Fruit fly (Drosophila melanogaster) whole organism, adult: ENCODE measurements around the gene CG18231.

Experiments used
- CG1620 ChIP-seq: fragments of 200-800 bp; sonication (Bioruptor generic); optimal IDR thresholded peaks from 2 replicates; lab custom pipeline; 2016; ENCODE audit warnings: missing biosample characterization, missing genetic modification characterization
- CG5204 ChIP-seq: fragments of 200-800 bp; sonication (Bioruptor generic); optimal IDR thresholded peaks from 2 replicates; lab custom pipeline; 2016; ENCODE audit warnings: missing biosample characterization, missing genetic modification characterization
- CG7101 ChIP-seq: fragments of 200-800 bp; sonication (Bioruptor generic); optimal IDR thresholded peaks from 2 replicates; lab custom pipeline; 2018; ENCODE audit warnings: missing biosample characterization, mild to moderate bottlenecking, missing genetic modification characterization, moderate library complexity
- Clk ChIP-seq: fragments of 200-800 bp; sonication (Bioruptor generic); optimal IDR thresholded peaks from 2 replicates; lab custom pipeline; 2017; ENCODE audit warnings: missing biosample characterization, missing genetic modification characterization
- Crg-1 ChIP-seq: fragments of 200-800 bp; sonication (Bioruptor generic); optimal IDR thresholded peaks from 2 replicates; lab custom pipeline; 2016; ENCODE audit warnings: missing biosample characterization, missing genetic modification characterization
- Hr96 ChIP-seq: fragments of 200-800 bp; sonication (Bioruptor generic); optimal IDR thresholded peaks from 2 replicates; lab custom pipeline; 2016; ENCODE audit warnings: missing biosample characterization, missing genetic modification characterization
- Mnt ChIP-seq: fragments of 200-800 bp; sonication (Bioruptor generic); optimal IDR thresholded peaks from 2 replicates; lab custom pipeline; 2016; ENCODE audit warnings: missing biosample characterization, mild to moderate bottlenecking, missing genetic modification characterization
- bab1 ChIP-seq: fragments of 200-800 bp; sonication (Bioruptor generic); optimal IDR thresholded peaks from 3 replicates; lab custom pipeline; 2019; ENCODE audit warnings: missing biosample characterization, mild to moderate bottlenecking, missing genetic modification characterization, moderate library complexity
- cic ChIP-seq: fragments of 200-800 bp; sonication (Bioruptor generic); optimal IDR thresholded peaks from 2 replicates; lab custom pipeline; 2017; ENCODE audit warnings: missing biosample characterization, mild to moderate bottlenecking, missing genetic modification characterization, moderate library complexity
- cnc ChIP-seq, 2 experiments: fragments of >200 bp; optimal IDR thresholded peaks; 2 replicates each; lab custom pipeline; 2017
- kay ChIP-seq: fragments of 200-800 bp; sonication (Bioruptor generic); peaks from one replicate; lab custom pipeline; 2016; ENCODE audit warnings: missing biosample characterization, missing genetic modification characterization, borderline replicate concordance
- toe ChIP-seq: fragments of 200-800 bp; sonication (Bioruptor generic); optimal IDR thresholded peaks from 2 replicates; lab custom pipeline; 2016; ENCODE audit warnings: missing biosample characterization, missing genetic modification characterization

DNA sequence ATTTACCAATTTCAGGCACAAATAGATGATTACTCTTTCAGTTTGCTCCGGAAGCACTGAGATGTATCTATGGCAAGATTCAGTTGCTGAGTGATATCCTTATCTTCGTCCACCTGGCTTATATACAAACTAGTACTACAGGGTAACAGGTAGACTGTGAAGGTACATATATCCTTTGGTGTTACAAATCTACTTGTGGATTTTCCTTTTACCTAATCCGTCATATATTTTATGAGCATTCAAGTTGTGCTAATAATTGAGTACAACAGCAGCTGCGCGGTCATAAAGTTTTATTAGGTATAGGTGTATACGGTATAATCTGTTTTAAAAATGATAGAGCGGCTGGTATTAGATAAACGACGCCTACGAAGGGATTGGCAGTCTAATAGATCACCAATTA lies 13.6 kb upstream of the CG18231 start, which contains the start of gene term:
- no peak for TF ChIP-seq CG7101 (tag; lab: Kevin White, UChicago)
- TF ChIP-seq toe = no peak
- TF ChIP-seq Hr96 (GFP tag; lab: Kevin White, UChicago) = no peak
- TF ChIP-seq cic (GFP tag; lab: Kevin White, UChicago) = no peak
- no peak for TF ChIP-seq Mnt
- TF ChIP-seq CG5204 (GFP tag; lab: Kevin White, UChicago) = no peak
- TF ChIP-seq kay = no peak
- TF ChIP-seq cnc (optimal IDR thresholded peaks at IDR 0.05; lab: Kevin White, UChicago) = no peak
- no peak for TF ChIP-seq Crg-1 (GFP tag; lab: Kevin White, UChicago)
- no peak for TF ChIP-seq Clk (GFP tag; lab: Kevin White, UChicago)
- TF ChIP-seq bab1 = no peak
- TF ChIP-seq CG1620 (GFP tag; lab: Kevin White, UChicago) = no peak
